Fruit fly (Drosophila melanogaster): ENCODE measurements around the gene Kots.

Kots gene

DNA sequence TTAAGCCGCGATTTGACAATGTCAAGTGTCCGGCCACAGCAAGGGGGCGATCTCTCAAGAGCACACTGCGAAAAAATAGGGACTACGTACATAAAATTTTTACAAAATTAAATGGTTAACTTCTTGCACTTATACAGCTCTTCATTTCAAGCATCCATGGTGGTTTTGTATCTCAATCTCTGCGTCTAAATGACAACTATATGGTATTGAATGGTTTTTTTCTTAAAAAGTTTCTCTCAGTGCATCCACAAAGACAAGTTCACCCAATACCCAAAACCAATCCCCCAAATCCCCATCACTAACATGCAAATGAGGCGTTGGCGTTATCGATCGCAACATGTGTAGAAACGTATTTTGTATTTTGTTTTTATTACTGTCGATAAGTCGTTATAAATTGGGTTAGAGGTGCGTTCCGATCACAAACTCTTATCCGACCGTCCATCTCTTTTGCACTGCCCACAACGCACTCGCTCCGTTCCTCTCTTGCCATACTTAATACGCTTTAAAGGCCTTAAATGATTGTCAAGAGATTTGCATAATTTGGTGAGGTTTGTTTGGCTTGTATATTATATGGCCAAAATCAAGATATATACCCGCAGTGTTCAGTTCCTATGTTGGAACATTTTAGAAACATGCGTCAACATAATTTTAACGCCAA lies 49.1 kb downstream of the Kots start (continued):
- TF ChIP-seq aop (GFP tag; IDR thresholded peaks at IDR 0.05) (no peak), CG12942 (GFP tag; optimal IDR thresholded peaks at IDR 0.05) (peak; percentile 51), Hr78 (GFP tag; optimal IDR thresholded peaks at IDR 0.05) (peak in 1 of 2 experiments; percentile 50), slp2 (GFP tag; optimal IDR thresholded peaks at IDR 0.05) (peak; percentile 56), CG12659 (GFP tag; optimal IDR thresholded peaks at IDR 0.05) (peak; percentile 55), CG31388 (GFP tag; optimal IDR thresholded peaks at IDR 0.05) (no peak), CG12071 (GFP tag; optimal IDR thresholded peaks at IDR 0.05) (peak; percentile 68), ranshi (GFP tag; IDR thresholded peaks at IDR 0.05) (peak; percentile 67), CG7786 (GFP tag; optimal IDR thresholded peaks at IDR 0.05) (peak; percentile 64), Oli (tag; optimal IDR thresholded peaks at IDR 0.05) (peak; percentile 82), CG6254 (GFP tag; optimal IDR thresholded peaks at IDR 0.05) (peak; percentile 52), HmgZ (tag; optimal IDR thresholded peaks at IDR 0.05) (peak; percentile 6), CG2202 (tag; optimal IDR thresholded peaks at IDR 0.05) (peak; percentile 55), p53 (GFP tag; optimal IDR thresholded peaks at IDR 0.05) (peak; percentile 45), CG2129 (GFP tag; IDR thresholded peaks at IDR 0.05; ENCODE audit: partially characterized antibody) (no peak), H15 (GFP tag; IDR thresholded peaks at IDR 0.05) (peak; percentile 64; the same call in 2 of the 3 replicates), CG10431 (GFP tag; optimal IDR thresholded peaks at IDR 0.05) (no peak), CG17829 (tag; optimal IDR thresholded peaks at IDR 0.05) (peak; percentile 81), sens-2 (GFP tag; IDR thresholded peaks at IDR 0.05) (peak; percentile 75), chn (GFP tag; optimal IDR thresholded peaks at IDR 0.05) (peak; percentile 74), dan (GFP tag; IDR thresholded peaks at IDR 0.05) (peak; percentile 51; the same call in 1 of the 2 replicates), chif (GFP tag; optimal IDR thresholded peaks at IDR 0.05) (peak; percentile 74 to 79), abd-A (tag; optimal IDR thresholded peaks at IDR 0.05) (peak; percentile 92), TFAM (GFP tag; optimal IDR thresholded peaks at IDR 0.05) (peak; percentile 7), CG14667 (GFP tag; IDR thresholded peaks at IDR 0.05) (peak; percentile 68), CG17328 (GFP tag; IDR thresholded peaks at IDR 0.05) (peak; percentile 84), CG14441 (GFP tag; IDR thresholded peaks at IDR 0.05) (peak; percentile 86), Atf-2 (GFP tag; optimal IDR thresholded peaks at IDR 0.05) (peak; percentile 76), Dfd (GFP tag; optimal IDR thresholded peaks at IDR 0.05) (no peak), CG4820 (GFP tag; optimal IDR thresholded peaks at IDR 0.05) (peak; percentile 76), CG9876 (GFP tag; optimal IDR thresholded peaks at IDR 0.05) (peak; percentile 23), CG31365 (tag; optimal IDR thresholded peaks at IDR 0.05) (peak; percentile 39), CG9817 (tag; optimal IDR thresholded peaks at IDR 0.05) (peak; percentile 58), ttk (GFP tag; IDR thresholded peaks at IDR 0.05) (peak; percentile 84), CG12219 (GFP tag; optimal IDR thresholded peaks at IDR 0.05) (peak; percentile 74), CG15011 (GFP tag; optimal IDR thresholded peaks at IDR 0.05) (peak; percentile 51), CG4854 (GFP tag; optimal IDR thresholded peaks at IDR 0.05) (peak; percentile 66), luna (GFP tag; optimal IDR thresholded peaks at IDR 0.05) (no peak), tll (GFP tag; optimal IDR thresholded peaks at IDR 0.05) (no peak), Stat92E (GFP tag; optimal IDR thresholded peaks at IDR 0.05) (no peak), E2f1 (GFP tag; IDR thresholded peaks at IDR 0.05) (peak; percentile 65), CG17385 (GFP tag; optimal IDR thresholded peaks at IDR 0.05) (peak; percentile 68), CG10979 (tag; optimal IDR thresholded peaks at IDR 0.05) (peak; percentile 78), CG8478 (optimal IDR thresholded peaks at IDR 0.05) (no peak), Hr3 (GFP tag; optimal IDR thresholded peaks at IDR 0.05) (peak; percentile 48), Ets65A (GFP tag) (peak; percentile 94), pnt (GFP tag; optimal IDR thresholded peaks at IDR 0.05) (peak; percentile 82), dimm (GFP tag; IDR thresholded peaks at IDR 0.05) (peak; percentile 67), CG12155 (GFP tag; optimal IDR thresholded peaks at IDR 0.05) (peak; percentile 39), CG3838 (GFP tag; optimal IDR thresholded peaks at IDR 0.05) (no peak)
